Worm (Caenorhabditis elegans) whole organism, midembryonic: ENCODE results near the gene cdh-10.
A peak's percentile ranks its signal among the peaks of the same experiment; 100 is the strongest.

Source experiments
- T22C8.4 ChIP-seq: fragments of 200-800 bp; sonication (Bioruptor generic); IDR thresholded peaks from 2 replicates; pipeline ENCODE4 v1.3.6; 2022; ENCODE audit warnings: missing genetic modification characterization, missing compliant biosample characterization
- cog-1 ChIP-seq: sonication (generic microtip); optimal IDR thresholded peaks from 2 replicates; lab custom pipeline; 2016; ENCODE audit warnings: missing genetic modification characterization, missing compliant biosample characterization
- flt-1 ChIP-seq: fragments of 200-800 bp; sonication (Bioruptor generic); IDR thresholded peaks from 2 replicates; pipeline ENCODE4 v1.3.6; 2022; ENCODE audit warnings: missing genetic modification characterization, missing compliant biosample characterization
- klf-2 ChIP-seq: fragments of 200-800 bp; sonication (Bioruptor generic); conservative IDR thresholded peaks from 2 replicates; pipeline ENCODE4 v1.3.6; 2022; ENCODE audit warnings: missing genetic modification reagents, missing genetic modification characterization, missing compliant biosample characterization
- med-1 ChIP-seq: sonication (generic microtip); optimal IDR thresholded peaks from 2 replicates; lab custom pipeline; 2017; ENCODE audit warnings: missing genetic modification characterization, mild to moderate bottlenecking, missing compliant biosample characterization, antibody characterized with exemption, missing genetic modification reagents; ENCODE audit not compliant: insufficient read depth
- ref-1 ChIP-seq: fragments of 200-800 bp; sonication (Bioruptor generic); conservative IDR thresholded peaks from 2 replicates; pipeline ENCODE4 v1.3.6; 2022; ENCODE audit warnings: missing genetic modification reagents, missing genetic modification characterization, missing compliant biosample characterization
- tab-1 ChIP-seq: fragments of 200-800 bp; sonication (Bioruptor generic); IDR thresholded peaks from 2 replicates; pipeline ENCODE4 v1.3.6; 2022; ENCODE audit warnings: missing genetic modification characterization, missing compliant biosample characterization
- ztf-23 ChIP-seq: fragments of 200-800 bp; sonication (Bioruptor generic); IDR thresholded peaks from 2 replicates; pipeline ENCODE4 v1.3.6; 2022; ENCODE audit warnings: missing genetic modification reagents, missing genetic modification characterization, missing compliant biosample characterization
- ztf-29 ChIP-seq: fragments of 200-800 bp; sonication (Bioruptor generic); IDR thresholded peaks from 2 replicates; pipeline ENCODE4 v1.3.6; 2022; ENCODE audit warnings: missing genetic modification reagents, missing genetic modification characterization, missing compliant biosample characterization

Gene cdh-10

DNA sequence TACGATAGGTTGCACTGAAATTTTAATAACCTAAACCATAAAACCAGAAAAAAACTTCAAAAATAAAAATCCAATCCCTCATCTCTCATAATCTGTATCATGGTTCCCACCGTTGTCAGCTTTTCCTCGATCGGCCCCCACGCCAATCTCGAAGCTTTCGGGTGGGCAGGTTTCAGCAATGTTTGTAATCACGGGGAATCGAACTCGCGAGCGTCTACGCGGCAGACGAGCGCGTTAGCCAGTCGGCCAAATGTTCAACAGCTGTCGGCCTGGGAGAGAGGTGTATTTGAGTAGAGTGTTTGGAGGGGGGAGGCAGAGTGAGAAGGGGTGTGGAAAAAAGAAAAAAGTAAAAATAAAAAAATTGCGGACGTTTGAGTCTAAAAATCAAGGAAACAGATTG, 54.7 kb downstream of the cdh-10 start:
- TF ChIP-seq ztf-29 (GFP tag; lab: Robert Waterston, UW) (peak; percentile 89), klf-2 (GFP tag; lab: Robert Waterston, UW) (peak; percentile 84), cog-1 (tag; lab: Kevin White, UChicago) (peak; percentile 95), flt-1 (GFP tag; lab: Robert Waterston, UW) (peak; percentile 95), ztf-23 (peak; percentile 95), ref-1 (GFP tag; lab: Robert Waterston, UW) (peak; percentile 84), T22C8.4 (GFP tag; lab: Robert Waterston, UW) (peak; percentile 75), med-1 (GFP tag; lab: Kevin White, UChicago) (peak; percentile 81), tab-1 (GFP tag; lab: Robert Waterston, UW) (peak; percentile 91)

- TF ChIP-seq ref-1 (GFP tag; lab: Robert Waterston, UW) (no peak), ztf-29 (GFP tag; lab: Robert Waterston, UW) (no peak), klf-2 (GFP tag; lab: Robert Waterston, UW) (no peak), ztf-23 (no peak), tab-1 (GFP tag; lab: Robert Waterston, UW) (no peak), med-1 (GFP tag; lab: Kevin White, UChicago) (no peak), cog-1 (tag; lab: Kevin White, UChicago) (no peak), flt-1 (GFP tag; lab: Robert Waterston, UW) (no peak), T22C8.4 (GFP tag; lab: Robert Waterston, UW) (no peak)
Observed at ce11 chrIV:2407704-2408103, 55.5 kb downstream of the cdh-10 start.

- TF ChIP-seq flt-1 (GFP tag; lab: Robert Waterston, UW) (no peak), med-1 (GFP tag; lab: Kevin White, UChicago) (no peak), klf-2 (GFP tag; lab: Robert Waterston, UW) (no peak), ztf-29 (GFP tag; lab: Robert Waterston, UW) (peak; percentile 7; the same call in 1 of the 2 replicates), ref-1 (GFP tag; lab: Robert Waterston, UW) (no peak)
Observed at ce11 chrIV:2403374-2403773, 59.8 kb downstream of the cdh-10 start.

ce11 chrIV:2400651-2401050, 62.5 kb downstream of the cdh-10 start:
- TF ChIP-seq T22C8.4 (GFP tag; lab: Robert Waterston, UW) (0 out of 2 replicates have a peak, but pooled peaks have one; percentile 42), ref-1 (GFP tag; lab: Robert Waterston, UW) (no peak)

- TF ChIP-seq tab-1 (GFP tag; lab: Robert Waterston, UW): no peak
- TF ChIP-seq flt-1 (GFP tag; lab: Robert Waterston, UW): no peak
- TF ChIP-seq klf-2 (GFP tag; lab: Robert Waterston, UW): no peak
- TF ChIP-seq T22C8.4 (GFP tag; lab: Robert Waterston, UW): peak; percentile 46
Observed at ce11 chrIV:2399420-2399819, 63.7 kb downstream of the cdh-10 start, which contains the start of gene Y38F2AR.10. TSS of gene Y38F2AR.10 (minus strand) at chrIV:2399520.

- no peak for TF ChIP-seq ztf-29 (GFP tag; lab: Robert Waterston, UW)
- TF ChIP-seq tab-1 (GFP tag; lab: Robert Waterston, UW): 0 out of 2 replicates have a peak, but pooled peaks have one; percentile 56
- TF ChIP-seq med-1 (GFP tag; lab: Kevin White, UChicago): no peak
- 0 out of 2 replicates have a peak, but pooled peaks have one; percentile 35 for TF ChIP-seq ztf-23
- no peak for TF ChIP-seq cog-1 (tag; lab: Kevin White, UChicago)
- TF ChIP-seq flt-1 (GFP tag; lab: Robert Waterston, UW): 0 out of 2 replicates have a peak, but pooled peaks have one; percentile 37
- TF ChIP-seq ref-1 (GFP tag; lab: Robert Waterston, UW): no peak
Observed at ce11 chrIV:2398317-2398716, 64.9 kb downstream of the cdh-10 start.

DNA sequence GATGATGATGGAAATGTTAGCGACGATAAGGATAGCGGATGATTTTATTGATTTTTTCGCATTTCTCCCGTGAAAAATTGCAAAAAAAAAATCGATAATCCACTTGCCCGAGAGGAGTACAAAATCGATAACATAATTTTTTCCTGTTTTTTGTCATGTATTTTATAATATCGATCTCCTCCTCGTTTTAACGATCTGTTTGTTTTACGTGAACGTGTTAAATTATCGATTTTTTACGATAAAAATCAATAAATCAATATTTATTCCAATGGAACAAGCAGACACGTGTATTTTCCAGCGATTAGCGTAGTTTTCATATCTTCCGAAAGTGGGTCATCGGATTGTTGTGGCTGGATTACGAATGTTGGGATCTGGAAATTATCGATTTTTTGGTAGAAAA, 67.2 kb downstream of the cdh-10 start:
- peak; percentile 80 for TF ChIP-seq T22C8.4 (GFP tag; lab: Robert Waterston, UW)
- no peak for TF ChIP-seq ztf-29 (GFP tag; lab: Robert Waterston, UW)
- TF ChIP-seq ztf-23: no peak
- no peak for TF ChIP-seq flt-1 (GFP tag; lab: Robert Waterston, UW)
- TF ChIP-seq cog-1 (tag; lab: Kevin White, UChicago): no peak
- no peak for TF ChIP-seq ref-1 (GFP tag; lab: Robert Waterston, UW)

DNA sequence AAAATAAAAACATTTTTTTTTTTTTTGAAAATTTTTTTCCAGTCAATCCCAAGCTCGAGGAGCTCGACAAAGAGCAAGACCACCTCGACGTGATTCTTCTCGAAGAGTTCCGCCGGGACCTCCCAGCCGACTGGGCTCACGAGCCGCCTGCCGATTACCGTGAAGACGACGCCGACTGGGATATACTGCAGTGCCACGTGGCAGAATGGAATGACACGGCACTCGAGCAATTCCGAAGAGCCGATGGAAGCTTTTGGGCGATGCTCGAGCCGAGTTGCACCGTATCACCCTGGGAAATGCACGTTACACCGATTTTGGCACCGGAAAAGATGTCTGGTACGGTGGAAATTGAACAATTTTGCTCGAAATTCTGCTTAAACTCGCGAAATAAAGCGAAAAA, 70.1 kb downstream of the cdh-10 start:
- TF ChIP-seq tab-1 (GFP tag; lab: Robert Waterston, UW) (no peak), ztf-29 (GFP tag; lab: Robert Waterston, UW) (no peak), klf-2 (GFP tag; lab: Robert Waterston, UW) (no peak), cog-1 (tag; lab: Kevin White, UChicago) (no peak), ztf-23 (no peak), med-1 (GFP tag; lab: Kevin White, UChicago) (no peak), T22C8.4 (GFP tag; lab: Robert Waterston, UW) (no peak), flt-1 (GFP tag; lab: Robert Waterston, UW) (no peak), ref-1 (GFP tag; lab: Robert Waterston, UW) (no peak)

DNA sequence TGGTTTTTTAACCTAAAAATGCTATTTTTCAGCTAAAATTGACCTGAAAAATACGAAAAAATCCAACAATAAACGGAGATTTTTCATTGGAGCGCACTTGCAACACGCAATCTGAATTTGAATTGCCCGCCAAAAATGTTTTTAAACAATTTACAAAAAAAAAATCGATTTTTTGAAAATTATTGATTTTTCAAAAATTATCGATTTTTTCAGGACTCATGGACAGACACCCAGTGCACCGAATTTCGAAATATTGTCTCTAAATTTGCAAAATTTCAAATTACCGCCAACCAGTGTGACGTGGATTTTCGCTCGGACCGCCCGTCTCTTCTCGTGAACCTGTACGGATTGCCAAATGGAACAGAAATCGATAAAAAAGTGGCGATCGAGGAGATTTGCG, 71.4 kb downstream of the cdh-10 start:
- TF ChIP-seq ref-1 (GFP tag; lab: Robert Waterston, UW) (no peak), T22C8.4 (GFP tag; lab: Robert Waterston, UW) (peak; percentile 83)

DNA sequence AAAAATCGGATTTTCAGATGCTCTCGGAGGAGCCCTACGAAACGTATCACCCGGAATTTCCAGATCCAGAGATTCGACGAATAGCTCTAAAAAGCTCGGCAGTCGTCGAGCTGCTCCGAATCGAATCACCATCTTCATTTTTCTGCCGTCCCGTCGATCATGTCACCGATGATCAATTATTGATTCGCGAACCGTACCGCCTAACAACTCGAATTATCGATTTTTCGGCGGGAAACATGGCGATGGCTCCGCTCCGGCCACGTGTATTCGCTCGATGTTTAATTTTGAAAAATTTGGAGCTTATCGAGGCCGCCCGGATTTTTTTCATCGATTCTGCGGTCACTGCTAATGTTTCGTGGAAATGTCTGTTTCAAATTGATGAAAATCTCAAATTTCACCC, 72.4 kb downstream of the cdh-10 start, which contains the start of gene eri-5:
Gene eri-5, plus strand, starts transcription at position 18 of the 400 bp plus-strand sequence.
- TF ChIP-seq ztf-29 (GFP tag; lab: Robert Waterston, UW): no peak
- no peak for TF ChIP-seq ref-1 (GFP tag; lab: Robert Waterston, UW)
- no peak for TF ChIP-seq klf-2 (GFP tag; lab: Robert Waterston, UW)
- no peak for TF ChIP-seq flt-1 (GFP tag; lab: Robert Waterston, UW)
- peak; percentile 64; the same call in 1 of the 2 replicates for TF ChIP-seq T22C8.4 (GFP tag; lab: Robert Waterston, UW)
